Fruit fly (Drosophila melanogaster) whole organism, wandering third instar larva: ENCODE data around the gene CG18628.
A peak's percentile ranks its signal among the peaks of the same experiment; 100 is the strongest.

Source experiments
- Abd-B ChIP-seq: fragments of >200 bp; optimal IDR thresholded peaks from 2 replicates; lab custom pipeline; 2017; ENCODE audit warnings: missing biosample characterization, missing genetic modification characterization
- CG32264 ChIP-seq: fragments of 200-800 bp; sonication (Bioruptor generic); optimal IDR thresholded peaks from 2 replicates; lab custom pipeline; 2016; ENCODE audit warnings: missing biosample characterization, missing genetic modification characterization
- CG9705 ChIP-seq: fragments of 200-800 bp; sonication (Bioruptor generic); optimal IDR thresholded peaks from 2 replicates; lab custom pipeline; 2018; ENCODE audit warnings: missing biosample characterization, mild to moderate bottlenecking, missing genetic modification characterization
- CrebA ChIP-seq: fragments of 200-800 bp; sonication (Bioruptor generic); optimal IDR thresholded peaks from 2 replicates; lab custom pipeline; 2016; ENCODE audit warnings: missing biosample characterization, mild to moderate bottlenecking, missing genetic modification characterization, borderline replicate concordance
- Dfd ChIP-seq: fragments of >200 bp; optimal IDR thresholded peaks from 2 replicates; lab custom pipeline; 2017; ENCODE audit warnings: missing biosample characterization, missing genetic modification characterization
- Dif ChIP-seq: fragments of 200-275, 200-300 bp; sonication (Bioruptor generic); optimal IDR thresholded peaks from 2 replicates; lab custom pipeline; 2018; ENCODE audit warnings: missing biosample characterization, missing genetic modification characterization; ENCODE audit not compliant: partially characterized antibody
- GATAd ChIP-seq: sonication (Bioruptor generic); optimal IDR thresholded peaks from 2 replicates; lab custom pipeline; 2016; ENCODE audit warnings: missing biosample characterization, missing genetic modification characterization
- HLH106 ChIP-seq: fragments of 200-800 bp; optimal IDR thresholded peaks from 3 replicates; lab custom pipeline; 2019; ENCODE audit warnings: missing biosample characterization, mild to moderate bottlenecking, missing genetic modification characterization, moderate library complexity
- Hnf4 ChIP-seq: fragments of 200-800 bp; sonication (Bioruptor generic); optimal IDR thresholded peaks from 2 replicates; lab custom pipeline; 2016; ENCODE audit warnings: missing biosample characterization, mild to moderate bottlenecking, missing genetic modification characterization
- Hr83 ChIP-seq: fragments of 200-300 bp; sonication (Bioruptor generic); optimal IDR thresholded peaks from 2 replicates; lab custom pipeline; 2016; ENCODE audit warnings: missing biosample characterization, mild to moderate bottlenecking, missing genetic modification characterization, moderate library complexity; ENCODE audit not compliant: poor library complexity, severe bottlenecking
- Jra ChIP-seq: sonication (Bioruptor generic); optimal IDR thresholded peaks from 2 replicates; lab custom pipeline; 2016; ENCODE audit warnings: missing biosample characterization, missing genetic modification characterization
- Mio ChIP-seq: sonication (Bioruptor generic); optimal IDR thresholded peaks from 2 replicates; lab custom pipeline; 2016; ENCODE audit warnings: missing biosample characterization, missing genetic modification characterization
- N ChIP-seq: fragments of >200 bp; optimal IDR thresholded peaks from 2 replicates; lab custom pipeline; 2018; ENCODE audit warnings: missing biosample characterization, missing external identifiers, missing genetic modification characterization
- OdsH ChIP-seq: fragments of 200-800 bp; sonication (Bioruptor generic); optimal IDR thresholded peaks from 2 replicates; lab custom pipeline; 2016; ENCODE audit warnings: missing biosample characterization, mild to moderate bottlenecking, missing genetic modification characterization
- Rel ChIP-seq, 2 experiments: fragments of 200-800 bp; sonication (Bioruptor generic) in 1 of 2; optimal IDR thresholded peaks; 2 replicates in 1 of 2; 3 replicates in 1 of 2; lab custom pipeline; 2016 to 2019; ENCODE audit warnings: mild to moderate bottlenecking in 2 of 2, missing biosample characterization in 2 of 2, missing genetic modification characterization in 2 of 2, moderate library complexity in 1 of 2
- Sp1 ChIP-seq: fragments of 200-800 bp; sonication (Bioruptor generic); optimal IDR thresholded peaks from 3 replicates; lab custom pipeline; 2019; ENCODE audit warnings: missing biosample characterization, mild to moderate bottlenecking, missing genetic modification characterization, moderate library complexity
- Vsx2 ChIP-seq: fragments of 200-300, 225-300 bp; sonication (Bioruptor generic); optimal IDR thresholded peaks from 2 replicates; lab custom pipeline; 2018; ENCODE audit warnings: missing biosample characterization, missing genetic modification characterization; ENCODE audit not compliant: partially characterized antibody
- br ChIP-seq: fragments of 200-800 bp; sonication (Bioruptor generic); optimal IDR thresholded peaks from 2 replicates; lab custom pipeline; 2016; ENCODE audit warnings: missing biosample characterization, missing genetic modification characterization
- brk ChIP-seq: fragments of 200-800 bp; sonication (Bioruptor generic); optimal IDR thresholded peaks from 2 replicates; lab custom pipeline; 2016; ENCODE audit warnings: missing biosample characterization, mild to moderate bottlenecking, missing genetic modification characterization
- dl ChIP-seq, 2 experiments: fragments of 175-275, 200-275 bp in 1 of 2; fragments of 200-275 bp in 1 of 2; sonication (Bioruptor generic); optimal IDR thresholded peaks; lab custom pipeline; 2018; ENCODE audit warnings: mild to moderate bottlenecking in 2 of 2, missing biosample characterization in 2 of 2, missing genetic modification characterization in 2 of 2, moderate library complexity in 2 of 2; ENCODE audit not compliant: partially characterized antibody in 2 of 2, insufficient read depth in 1 of 2
- dmrt93B ChIP-seq: fragments of 200-800 bp; sonication (Bioruptor generic); optimal IDR thresholded peaks from 2 replicates; lab custom pipeline; 2018; ENCODE audit warnings: missing biosample characterization, mild to moderate bottlenecking, missing genetic modification characterization
- dsf ChIP-seq: sonication (Bioruptor generic); optimal IDR thresholded peaks from 2 replicates; lab custom pipeline; 2016; ENCODE audit warnings: missing biosample characterization, missing genetic modification characterization, borderline replicate concordance
- ey ChIP-seq: fragments of 200-800 bp; sonication (Bioruptor generic); optimal IDR thresholded peaks from 2 replicates; lab custom pipeline; 2016; ENCODE audit warnings: missing biosample characterization, missing genetic modification characterization
- foxo ChIP-seq, 2 experiments: fragments of 200-800 bp; sonication (Bioruptor generic); optimal IDR thresholded peaks; 2 replicates in 1 of 2; 3 replicates in 1 of 2; lab custom pipeline; 2016 to 2017; ENCODE audit warnings: missing biosample characterization in 2 of 2, missing genetic modification characterization in 2 of 2
- fru ChIP-seq: fragments of 200-800 bp; sonication (Bioruptor generic); optimal IDR thresholded peaks from 3 replicates; lab custom pipeline; 2016; ENCODE audit warnings: missing biosample characterization, mild to moderate bottlenecking, missing genetic modification characterization
- h ChIP-seq: fragments of 200-800 bp; sonication (Bioruptor generic); optimal IDR thresholded peaks from 3 replicates; lab custom pipeline; 2016; ENCODE audit warnings: missing biosample characterization, mild to moderate bottlenecking, missing genetic modification characterization
- jim ChIP-seq: fragments of 175-275, 200-325 bp; sonication (Bioruptor generic); optimal IDR thresholded peaks from 2 replicates; lab custom pipeline; 2016; ENCODE audit warnings: missing biosample characterization, mild to moderate bottlenecking, missing genetic modification characterization
- lola ChIP-seq: fragments of >200 bp; optimal IDR thresholded peaks from 2 replicates; lab custom pipeline; 2017; ENCODE audit warnings: missing biosample characterization, missing genetic modification characterization
- pan ChIP-seq: fragments of >200 bp; optimal IDR thresholded peaks from 2 replicates; lab custom pipeline; 2017
- psq ChIP-seq: fragments of 200-800 bp; sonication (Bioruptor generic); optimal IDR thresholded peaks from 3 replicates; lab custom pipeline; 2017; ENCODE audit warnings: missing biosample characterization, mild to moderate bottlenecking, missing genetic modification characterization, moderate library complexity
- rgr ChIP-seq: fragments of 200-800 bp; sonication (Bioruptor generic); optimal IDR thresholded peaks from 3 replicates; lab custom pipeline; 2016; ENCODE audit warnings: missing biosample characterization, mild to moderate bottlenecking, missing genetic modification characterization
- sage ChIP-seq: fragments of 200-800 bp; sonication (Bioruptor generic); optimal IDR thresholded peaks from 2 replicates; lab custom pipeline; 2016; ENCODE audit warnings: missing biosample characterization, mild to moderate bottlenecking, missing genetic modification characterization
- tai ChIP-seq: sonication (Bioruptor generic); optimal IDR thresholded peaks from 2 replicates; lab custom pipeline; 2016; ENCODE audit warnings: missing biosample characterization, missing genetic modification characterization
- usp ChIP-seq: fragments of >200 bp; optimal IDR thresholded peaks from 2 replicates; lab custom pipeline; 2017; ENCODE audit warnings: missing biosample characterization, missing genetic modification characterization
- woc ChIP-seq: sonication (Bioruptor generic); optimal IDR thresholded peaks from 2 replicates; lab custom pipeline; 2016; ENCODE audit warnings: missing biosample characterization, mild to moderate bottlenecking, missing genetic modification characterization

The CG18628 gene

dm6 chr3L:10678545-10679067, 39.1 kb downstream of the CG18628 start (continued):
- TF ChIP-seq jim (GFP tag; lab: Kevin White, UChicago), result peak; percentile 42
- TF ChIP-seq tai (GFP tag; lab: Kevin White, UChicago), result peak; percentile 69
- peak in 1 of 2 experiments; percentile 93 for TF ChIP-seq foxo (GFP tag; optimal IDR thresholded peaks at IDR 0.05; lab: Kevin White, UChicago)
- TF ChIP-seq Vsx2, result no peak
- no peak for TF ChIP-seq usp (GFP tag; lab: Kevin White, UChicago)
- peak; percentile 90 for TF ChIP-seq HLH106
- TF ChIP-seq brk, result peak; percentile 54
- TF ChIP-seq h (GFP tag; lab: Kevin White, UChicago), result peak; percentile 91

DNA sequence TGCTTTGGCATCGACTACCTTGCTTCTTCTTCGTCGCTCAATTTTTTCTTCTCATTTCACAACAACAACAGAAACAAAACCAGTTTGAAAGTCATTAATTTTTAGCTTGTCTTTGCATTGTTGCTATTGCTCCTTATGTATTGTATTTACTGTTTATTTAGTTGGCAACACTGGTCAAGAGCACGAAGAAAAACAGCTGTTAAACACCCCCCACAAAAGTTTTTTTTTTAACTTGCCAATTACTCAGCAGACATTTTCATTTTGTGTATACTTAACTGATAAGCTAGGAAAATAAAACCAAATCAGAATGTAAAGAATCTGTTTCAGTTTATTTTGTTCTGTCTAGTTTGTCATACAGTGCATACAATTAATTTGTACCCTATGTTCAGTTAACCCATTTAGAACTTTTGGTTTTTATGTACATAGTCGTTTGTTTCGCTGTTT, 40.2 kb downstream of the CG18628 start:
- TF ChIP-seq Hnf4 (GFP tag; lab: Kevin White, UChicago) (peak; percentile 39), rgr (peak; percentile 51), dl (GFP tag; optimal IDR thresholded peaks at IDR 0.05; lab: Kevin White, UChicago; ENCODE audit: insufficient read depth in 1 of 2, partially characterized antibody in 2 of 2) (no peak), OdsH (GFP tag; lab: Kevin White, UChicago) (peak; percentile 47), h (GFP tag; lab: Kevin White, UChicago) (peak; percentile 17), woc (GFP tag; lab: Kevin White, UChicago) (peak; percentile 15), GATAd (GFP tag; lab: Kevin White, UChicago) (no peak), tai (GFP tag; lab: Kevin White, UChicago) (no peak), pan (lab: Kevin White, UChicago) (no peak), jim (GFP tag; lab: Kevin White, UChicago) (no peak), lola (GFP tag; lab: Kevin White, UChicago) (no peak), foxo (GFP tag; optimal IDR thresholded peaks at IDR 0.05; lab: Kevin White, UChicago) (peak in 1 of 2 experiments; percentile 27), CrebA (no peak)

DNA sequence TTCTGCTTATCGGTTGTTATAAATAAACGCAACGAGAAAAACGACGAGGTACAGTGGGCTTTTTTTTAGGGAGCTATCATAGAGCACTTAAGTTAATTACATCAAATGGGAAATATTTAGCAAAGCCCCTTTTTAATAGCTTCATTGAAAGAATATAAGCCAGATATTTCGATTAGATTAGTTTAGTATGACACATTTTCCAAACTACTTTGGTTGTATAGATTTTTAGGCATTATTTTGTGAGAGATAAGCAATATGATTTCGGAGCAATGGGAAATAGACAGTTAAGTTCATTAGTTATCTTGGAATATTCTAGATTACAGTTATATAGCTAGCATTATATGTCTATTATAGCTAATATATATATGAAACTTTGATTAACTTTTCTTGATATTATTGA, 40.6 kb downstream of the CG18628 start:
- no peak for TF ChIP-seq Vsx2
- TF ChIP-seq br (GFP tag; lab: Kevin White, UChicago), result no peak
- TF ChIP-seq brk, result no peak
- no peak for TF ChIP-seq dsf (GFP tag; lab: Kevin White, UChicago)
- TF ChIP-seq N, result no peak
- no peak for TF ChIP-seq GATAd (GFP tag; lab: Kevin White, UChicago)
- no peak for TF ChIP-seq Abd-B (GFP tag; lab: Kevin White, UChicago)
- no peak for TF ChIP-seq usp (GFP tag; lab: Kevin White, UChicago)
- TF ChIP-seq sage (GFP tag; lab: Kevin White, UChicago), result no peak
- no peak for TF ChIP-seq CG32264 (GFP tag; lab: Kevin White, UChicago)
- TF ChIP-seq Rel (GFP tag; optimal IDR thresholded peaks at IDR 0.05; lab: Kevin White, UChicago), result no peak
- TF ChIP-seq Rel (tag; optimal IDR thresholded peaks at IDR 0.05; lab: Kevin White, UChicago), result no peak
- no peak for TF ChIP-seq CrebA
- TF ChIP-seq jim (GFP tag; lab: Kevin White, UChicago), result no peak
- no peak for TF ChIP-seq dl (GFP tag; optimal IDR thresholded peaks at IDR 0.05; lab: Kevin White, UChicago; ENCODE audit: insufficient read depth in 1 of 2, partially characterized antibody in 2 of 2)
- TF ChIP-seq foxo (GFP tag; optimal IDR thresholded peaks at IDR 0.05; lab: Kevin White, UChicago), result no peak
- TF ChIP-seq woc (GFP tag; lab: Kevin White, UChicago), result no peak

- no peak for TF ChIP-seq dl (GFP tag; optimal IDR thresholded peaks at IDR 0.05; lab: Kevin White, UChicago; ENCODE audit: insufficient read depth in 1 of 2, partially characterized antibody in 2 of 2)
- no peak for TF ChIP-seq ey (GFP tag; lab: Kevin White, UChicago)
- TF ChIP-seq CG9705 (GFP tag; lab: Kevin White, UChicago), result no peak
- TF ChIP-seq Hr83 (GFP tag; lab: Kevin White, UChicago), result peak; percentile 16
- peak; percentile 21 for TF ChIP-seq HLH106
- TF ChIP-seq woc (GFP tag; lab: Kevin White, UChicago), result no peak
- no peak for TF ChIP-seq rgr
- TF ChIP-seq Abd-B (GFP tag; lab: Kevin White, UChicago), result no peak
- TF ChIP-seq dmrt93B (GFP tag; lab: Kevin White, UChicago), result no peak
- no peak for TF ChIP-seq pan (lab: Kevin White, UChicago)
- no peak for TF ChIP-seq Rel (GFP tag; optimal IDR thresholded peaks at IDR 0.05; lab: Kevin White, UChicago)
- TF ChIP-seq Rel (tag; optimal IDR thresholded peaks at IDR 0.05; lab: Kevin White, UChicago), result peak; percentile 22
- TF ChIP-seq Mio (GFP tag; lab: Kevin White, UChicago), result no peak
- TF ChIP-seq Dfd, result no peak
- TF ChIP-seq Sp1, result peak; percentile 24
- no peak for TF ChIP-seq jim (GFP tag; lab: Kevin White, UChicago)
- no peak for TF ChIP-seq brk
- no peak for TF ChIP-seq CrebA
- TF ChIP-seq psq (GFP tag; lab: Kevin White, UChicago), result peak; percentile 20
- no peak for TF ChIP-seq Jra (GFP tag; lab: Kevin White, UChicago)
- TF ChIP-seq fru, result no peak
- TF ChIP-seq Vsx2, result no peak
- no peak for TF ChIP-seq N
- peak; percentile 39 for TF ChIP-seq Dif (GFP tag; lab: Kevin White, UChicago)
- no peak for TF ChIP-seq OdsH (GFP tag; lab: Kevin White, UChicago)
- peak in 1 of 2 experiments; percentile 38 for TF ChIP-seq foxo (GFP tag; optimal IDR thresholded peaks at IDR 0.05; lab: Kevin White, UChicago)
- TF ChIP-seq, all 38 proteins: peak for 7
Observed at dm6 chr3L:10680728-10681306, 41.3 kb downstream of the CG18628 start.
